Worm (Caenorhabditis elegans) whole organism, L2 larva: ENCODE measurements around the gene anmt-2.

ENCODE experiments used
- aly-2 ChIP-seq: fragments of 150-350 bp; optimal IDR thresholded peaks from 2 replicates; lab custom pipeline; 2014; ENCODE audit warnings: missing biosample characterization, missing genetic modification characterization
- ama-1 ChIP-seq: fragments of 150-350 bp; optimal IDR thresholded peaks from 2 replicates; lab custom pipeline; 2018; ENCODE audit warnings: inconsistent platforms
- ceh-16 ChIP-seq: fragments of 150-350 bp; optimal IDR thresholded peaks from 2 replicates; lab custom pipeline; 2014; ENCODE audit warnings: missing biosample characterization, missing genetic modification characterization
- dmd-4 ChIP-seq: sonication (generic microtip); optimal IDR thresholded peaks from 2 replicates; lab custom pipeline; 2017; ENCODE audit warnings: missing biosample characterization, missing genetic modification characterization
- egl-27 ChIP-seq: sonication (generic microtip); optimal IDR thresholded peaks from 3 replicates; lab custom pipeline; 2017; ENCODE audit warnings: missing biosample characterization, missing genetic modification reagents, missing genetic modification characterization
- fos-1 ChIP-seq: fragments of 150-350 bp; optimal IDR thresholded peaks from 2 replicates; lab custom pipeline; 2014; ENCODE audit warnings: missing biosample characterization, missing genetic modification characterization
- lin-39 ChIP-seq: fragments of 150-350 bp; optimal IDR thresholded peaks from 2 replicates; lab custom pipeline; 2014; ENCODE audit warnings: missing biosample characterization, missing genetic modification reagents, missing genetic modification characterization
- nhr-11 ChIP-seq: fragments of 150-350 bp; optimal IDR thresholded peaks from 2 replicates; lab custom pipeline; 2014; ENCODE audit warnings: missing biosample characterization, missing genetic modification characterization
- nhr-12 ChIP-seq: fragments of 150-350 bp; optimal IDR thresholded peaks from 2 replicates; lab custom pipeline; 2014; ENCODE audit warnings: missing biosample characterization, missing genetic modification characterization
- nhr-237 ChIP-seq: fragments of 150-350 bp; optimal IDR thresholded peaks from 2 replicates; lab custom pipeline; 2014; ENCODE audit warnings: missing biosample characterization, missing genetic modification characterization
- nhr-25 ChIP-seq: fragments of 150-350 bp; sonication (generic microtip); optimal IDR thresholded peaks from 3 replicates; lab custom pipeline; 2014; ENCODE audit warnings: missing biosample characterization, missing genetic modification characterization
- peb-1 ChIP-seq: fragments of 150-350 bp; optimal IDR thresholded peaks from 2 replicates; lab custom pipeline; 2014; ENCODE audit warnings: missing biosample characterization, missing genetic modification characterization
- unc-62 ChIP-seq: fragments of 150-350 bp; optimal IDR thresholded peaks from 2 replicates; lab custom pipeline; 2014; ENCODE audit warnings: missing biosample characterization, missing genetic modification reagents, missing genetic modification characterization
- ztf-4 ChIP-seq: fragments of 150-350 bp; optimal IDR thresholded peaks from 2 replicates; lab custom pipeline; 2014; ENCODE audit warnings: missing biosample characterization, missing genetic modification characterization

DNA sequence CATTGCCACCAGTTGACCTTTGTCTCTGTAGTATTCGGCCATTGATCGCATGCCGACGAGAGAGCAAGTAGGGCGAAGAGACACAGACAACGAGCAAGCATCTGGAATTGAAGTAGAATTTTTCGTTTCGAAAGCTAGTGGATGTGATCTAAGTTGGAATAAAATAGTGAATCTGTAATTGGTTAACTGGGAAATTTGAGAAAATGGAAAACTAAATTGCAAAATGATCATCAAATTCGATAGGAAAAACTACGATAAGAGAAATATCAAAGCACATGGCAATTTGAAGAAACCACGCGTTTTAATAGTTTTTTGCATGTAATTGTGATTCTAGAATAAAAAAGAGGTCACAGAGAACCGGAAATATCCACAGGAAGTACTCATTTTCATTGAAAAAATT lies 19.2 kb upstream of the anmt-2 start, which contains the start of gene F42A10.6:
- peak; percentile 23 for TF ChIP-seq fos-1
- TF ChIP-seq peb-1: no peak
- TF ChIP-seq egl-27 (tag; lab: Kevin White, UChicago): no peak
- TF ChIP-seq lin-39 (tag; lab: Kevin White, UChicago): no peak
- no peak for TF ChIP-seq ama-1 (lab: Kevin White, UChicago)
- no peak for TF ChIP-seq nhr-25
- no peak for TF ChIP-seq ceh-16
- TF ChIP-seq nhr-237 (tag; lab: Kevin White, UChicago): no peak
- no peak for TF ChIP-seq dmd-4 (tag; lab: Kevin White, UChicago)
- TF ChIP-seq ztf-4 (tag; lab: Kevin White, UChicago): no peak
- TF ChIP-seq aly-2 (tag; lab: Kevin White, UChicago): no peak
- no peak for TF ChIP-seq nhr-12 (tag; lab: Kevin White, UChicago)
- no peak for TF ChIP-seq unc-62 (GFP tag; lab: Kevin White, UChicago)
- TF ChIP-seq nhr-11 (tag; lab: Kevin White, UChicago): no peak
